Worm (Caenorhabditis elegans) whole organism, L4 larva: ENCODE data around the gene snpc-3.1.

ENCODE experiments used
- D1046.2 ChIP-seq: fragments of 200-800 bp; sonication (Bioruptor generic); IDR thresholded peaks from 2 replicates; pipeline ENCODE4 v1.3.6; 2022; ENCODE audit warnings: missing genetic modification characterization, missing compliant biosample characterization
- F49E8.2 ChIP-seq: sonication (generic microtip); optimal IDR thresholded peaks from 2 replicates; lab custom pipeline; 2016; ENCODE audit warnings: missing compliant biosample characterization, mild to moderate bottlenecking, missing genetic modification characterization, borderline replicate concordance
- aly-2 ChIP-seq: sonication (generic microtip); optimal IDR thresholded peaks from 2 replicates; lab custom pipeline; 2018; ENCODE audit warnings: missing biosample characterization, missing genetic modification characterization
- ceh-20 ChIP-seq: fragments of 200-800 bp; sonication (Bioruptor generic); IDR thresholded peaks from 2 replicates; pipeline ENCODE4 v1.3.6; 2022; ENCODE audit warnings: missing genetic modification reagents, missing genetic modification characterization, missing compliant biosample characterization
- daf-12 ChIP-seq: fragments of 150-350 bp; optimal IDR thresholded peaks from 2 replicates; lab custom pipeline; 2014; ENCODE audit warnings: missing biosample characterization, missing genetic modification reagents, missing genetic modification characterization
- fkh-10 ChIP-seq: fragments of 150-350 bp; optimal IDR thresholded peaks from 2 replicates; lab custom pipeline; 2014; ENCODE audit warnings: missing biosample characterization, missing genetic modification reagents, missing genetic modification characterization
- fos-1 ChIP-seq: fragments of 150-350 bp; optimal IDR thresholded peaks from 2 replicates; lab custom pipeline; 2014; ENCODE audit warnings: missing biosample characterization, missing genetic modification characterization
- lin-38 ChIP-seq: fragments of 200-800 bp; sonication (Bioruptor generic); IDR thresholded peaks from 2 replicates; pipeline ENCODE4 v1.3.6; 2022; ENCODE audit warnings: missing genetic modification reagents, missing genetic modification characterization, missing compliant biosample characterization
- lsy-2 ChIP-seq, 2 experiments: fragments of 150-350 bp in 1 of 2; sonication (generic microtip) in 1 of 2; optimal IDR thresholded peaks; 2 replicates each; lab custom pipeline; 2014 to 2017; ENCODE audit warnings: missing biosample characterization in 2 of 2, missing genetic modification characterization in 2 of 2
- mdl-1 ChIP-seq, 2 experiments: fragments of 150-350 bp in 1 of 2; sonication (generic microtip) in 1 of 2; optimal IDR thresholded peaks; 2 replicates each; lab custom pipeline; 2014 to 2017; ENCODE audit warnings: missing biosample characterization in 2 of 2, missing genetic modification characterization in 2 of 2
- mxl-3 ChIP-seq: fragments of 200-800 bp; sonication (Bioruptor generic); optimal IDR thresholded peaks from 2 replicates; lab custom pipeline; 2018; ENCODE audit warnings: mild to moderate bottlenecking, missing genetic modification characterization, missing compliant biosample characterization
- nhr-77 ChIP-seq: fragments of 150-350 bp; optimal IDR thresholded peaks from 2 replicates; lab custom pipeline; 2014; ENCODE audit warnings: missing biosample characterization, missing genetic modification characterization
- pqm-1 ChIP-seq: sonication (generic microtip); optimal IDR thresholded peaks from 2 replicates; lab custom pipeline; 2017; ENCODE audit warnings: missing biosample characterization, missing genetic modification characterization
- zag-1 ChIP-seq: fragments of 150-350 bp; optimal IDR thresholded peaks from 2 replicates; lab custom pipeline; 2014; ENCODE audit warnings: missing biosample characterization, missing genetic modification characterization

ce11 chrIV:5482723-5483122 lies 3.3 kb downstream of the snpc-3.1 start, which contains the start of gene T11F8.5:
- no peak for TF ChIP-seq D1046.2 (GFP tag; lab: Robert Waterston, UW)
- no peak for TF ChIP-seq mdl-1 (tag; optimal IDR thresholded peaks at IDR 0.05; lab: Kevin White, UChicago)
- no peak for TF ChIP-seq lin-38 (GFP tag; lab: Robert Waterston, UW)
- TF ChIP-seq mxl-3 (GFP tag; lab: Kevin White, UChicago): no peak
- TF ChIP-seq ceh-20 (GFP tag; lab: Robert Waterston, UW): no peak
- no peak for TF ChIP-seq nhr-77 (tag; lab: Kevin White, UChicago)
- TF ChIP-seq fkh-10: no peak
- no peak for TF ChIP-seq aly-2 (tag; lab: Kevin White, UChicago)
- no peak for TF ChIP-seq daf-12 (tag; lab: Kevin White, UChicago)
- TF ChIP-seq F49E8.2 (tag; lab: Kevin White, UChicago): no peak
- TF ChIP-seq pqm-1 (tag; lab: Kevin White, UChicago): no peak
- no peak for TF ChIP-seq fos-1 (tag; lab: Kevin White, UChicago)
- TF ChIP-seq lsy-2 (tag; optimal IDR thresholded peaks at IDR 0.05; lab: Kevin White, UChicago): no peak
- no peak for TF ChIP-seq zag-1 (tag; lab: Kevin White, UChicago)
